Fruit fly (Drosophila melanogaster) whole organism, embryonic: Measurements from ENCODE around the gene Cyp4ac3.

Experiments
- ATbp ChIP-seq: fragments of 200-800 bp; sonication (Bioruptor generic); optimal IDR thresholded peaks from 2 replicates; lab custom pipeline; 2017; ENCODE audit warnings: missing biosample characterization, mild to moderate bottlenecking, missing genetic modification characterization, missing genetic modification reagents
- Ada2b ChIP-seq: fragments of 200-800 bp; sonication (Bioruptor generic); IDR thresholded peaks from 2 replicates; pipeline ENCODE4 v1.3.6; 2022; ENCODE audit warnings: missing biosample characterization, missing genetic modification characterization
- CG10274 ChIP-seq: fragments of 200-800 bp; sonication (Bioruptor generic); optimal IDR thresholded peaks from 3 replicates; lab custom pipeline; 2017; ENCODE audit warnings: missing biosample characterization, mild to moderate bottlenecking, missing genetic modification characterization
- CG11696 ChIP-seq: fragments of 200-800 bp; sonication (Bioruptor generic); IDR thresholded peaks from 2 replicates; pipeline ENCODE4 v1.3.6; 2022; ENCODE audit warnings: missing biosample characterization, missing genetic modification characterization
- CG12155 ChIP-seq: fragments of 200-800 bp; sonication (Bioruptor generic); optimal IDR thresholded peaks from 3 replicates; lab custom pipeline; 2016; ENCODE audit warnings: missing biosample characterization, missing genetic modification characterization
- CG13287 ChIP-seq: fragments of 200-800 bp; sonication (Bioruptor generic); IDR thresholded peaks from 2 replicates; pipeline ENCODE4 v1.3.6; 2022; ENCODE audit warnings: missing biosample characterization, missing genetic modification characterization; ENCODE audit not compliant: partially characterized antibody
- CG14014 ChIP-seq: fragments of 200-800 bp; sonication (Bioruptor generic); IDR thresholded peaks from 2 replicates; pipeline ENCODE4 v1.3.6; 2022; ENCODE audit warnings: missing biosample characterization, missing genetic modification characterization
- CG14050 ChIP-seq: fragments of 200-800 bp; sonication (Bioruptor generic); IDR thresholded peaks from 3 replicates; pipeline ENCODE4 v1.3.6; 2022; ENCODE audit warnings: missing biosample characterization, missing genetic modification characterization
- CG1602 ChIP-seq: fragments of 200-800 bp; sonication (Bioruptor generic); optimal IDR thresholded peaks from 3 replicates; lab custom pipeline; 2016; ENCODE audit warnings: missing biosample characterization, missing genetic modification characterization
- CG1647 ChIP-seq: fragments of 200-800 bp; sonication (Bioruptor generic); optimal IDR thresholded peaks from 3 replicates; lab custom pipeline; 2016; ENCODE audit warnings: missing biosample characterization, missing genetic modification characterization
- CG16813 ChIP-seq: fragments of 200-800 bp; sonication (Bioruptor generic); IDR thresholded peaks from 3 replicates; pipeline ENCODE4 v1.3.6; 2022; ENCODE audit warnings: missing biosample characterization, missing genetic modification characterization; ENCODE audit not compliant: partially characterized antibody
- CG2202 ChIP-seq: fragments of 200-800 bp; sonication (Bioruptor generic); optimal IDR thresholded peaks from 2 replicates; lab custom pipeline; 2018; ENCODE audit warnings: missing biosample characterization, mild to moderate bottlenecking, missing genetic modification characterization
- CG33213 ChIP-seq: fragments of 200-800 bp; sonication (Bioruptor generic); optimal IDR thresholded peaks from 3 replicates; lab custom pipeline; 2016; ENCODE audit warnings: missing biosample characterization, missing genetic modification characterization
- CG42726 ChIP-seq: fragments of 200-800 bp; sonication (Bioruptor generic); IDR thresholded peaks from 2 replicates; pipeline ENCODE4 v1.3.6; 2022; ENCODE audit warnings: missing biosample characterization, missing genetic modification characterization; ENCODE audit not compliant: partially characterized antibody
- CG4820 ChIP-seq: fragments of 200-800 bp; sonication (Bioruptor generic); optimal IDR thresholded peaks from 3 replicates; lab custom pipeline; 2016; ENCODE audit warnings: missing biosample characterization, missing genetic modification characterization
- CG6254 ChIP-seq: fragments of 200-800 bp; sonication (Bioruptor generic); optimal IDR thresholded peaks from 3 replicates; lab custom pipeline; 2017; ENCODE audit warnings: mild to moderate bottlenecking, missing biosample characterization, missing genetic modification reagents, missing genetic modification characterization
- CG6765 ChIP-seq: fragments of 200-800 bp; sonication (Bioruptor generic); optimal IDR thresholded peaks from 3 replicates; lab custom pipeline; 2017; ENCODE audit warnings: missing biosample characterization, mild to moderate bottlenecking, missing genetic modification characterization
- CG8924 ChIP-seq: fragments of 200-800 bp; optimal IDR thresholded peaks from 3 replicates; lab custom pipeline; 2019; ENCODE audit warnings: missing biosample characterization, mild to moderate bottlenecking, missing genetic modification characterization, moderate library complexity
- CkIIα-i1 ChIP-seq: fragments of 200-800 bp; sonication (Bioruptor generic); IDR thresholded peaks from 2 replicates; pipeline ENCODE4 v1.3.6; 2022; ENCODE audit warnings: missing biosample characterization, missing genetic modification characterization
- Doc2 ChIP-seq: fragments of 200-800 bp; sonication (Bioruptor generic); IDR thresholded peaks from 2 replicates; pipeline ENCODE4 v1.3.6; 2022; ENCODE audit warnings: missing biosample characterization, missing genetic modification characterization
- Elba2 ChIP-seq: fragments of 200-800 bp; sonication (Bioruptor generic); optimal IDR thresholded peaks from 3 replicates; lab custom pipeline; 2016; ENCODE audit warnings: missing biosample characterization, missing genetic modification characterization
- Fer2 ChIP-seq: fragments of 200-800 bp; sonication (Bioruptor generic); optimal IDR thresholded peaks from 2 replicates; lab custom pipeline; 2018; ENCODE audit warnings: missing biosample characterization, mild to moderate bottlenecking, missing genetic modification characterization, moderate library complexity
- HHEX ChIP-seq: fragments of 200-800 bp; sonication (Bioruptor generic); optimal IDR thresholded peaks from 3 replicates; lab custom pipeline; 2017; ENCODE audit warnings: missing biosample characterization, mild to moderate bottlenecking, missing genetic modification characterization, missing genetic modification reagents
- HLH4C ChIP-seq: fragments of 200-800 bp; sonication (Bioruptor generic); IDR thresholded peaks from 3 replicates; pipeline ENCODE4 v1.3.6; 2022; ENCODE audit warnings: missing biosample characterization, missing genetic modification characterization; ENCODE audit not compliant: partially characterized antibody
- Lpt ChIP-seq: fragments of >200 bp; optimal IDR thresholded peaks from 2 replicates; lab custom pipeline; 2018; ENCODE audit warnings: missing biosample characterization, missing genetic modification characterization
- NFAT ChIP-seq: fragments of 200-800 bp; sonication (Bioruptor generic); IDR thresholded peaks from 2 replicates; pipeline ENCODE4 v1.3.6; 2022; ENCODE audit warnings: missing biosample characterization, missing genetic modification characterization
- NfI ChIP-seq: fragments of 200-800 bp; sonication (Bioruptor generic); optimal IDR thresholded peaks from 3 replicates; lab custom pipeline; 2018; ENCODE audit warnings: missing biosample characterization, mild to moderate bottlenecking, missing genetic modification characterization, moderate library complexity
- PHDP ChIP-seq: fragments of 200-800 bp; sonication (Bioruptor generic); optimal IDR thresholded peaks from 3 replicates; lab custom pipeline; 2018; ENCODE audit warnings: missing biosample characterization, mild to moderate bottlenecking, missing genetic modification characterization, moderate library complexity
- Spps ChIP-seq: fragments of 200-800 bp; sonication (Bioruptor generic); optimal IDR thresholded peaks from 2 replicates; lab custom pipeline; 2018; ENCODE audit warnings: missing biosample characterization, mild to moderate bottlenecking, missing genetic modification characterization
- Ssrp ChIP-seq: fragments of 200-800 bp; sonication (Bioruptor generic); optimal IDR thresholded peaks from 2 replicates; lab custom pipeline; 2018; ENCODE audit warnings: missing biosample characterization, mild to moderate bottlenecking, missing genetic modification characterization, moderate library complexity
- Tbp ChIP-seq: fragments of >200 bp; optimal IDR thresholded peaks from 2 replicates; lab custom pipeline; 2018; ENCODE audit warnings: missing biosample characterization, missing genetic modification characterization
- Xrp1 ChIP-seq: fragments of 200-800 bp; sonication (Bioruptor generic); IDR thresholded peaks from 2 replicates; pipeline ENCODE4 v1.3.6; 2022; ENCODE audit warnings: missing biosample characterization, missing genetic modification characterization
- ato ChIP-seq: fragments of 200-800 bp; sonication (Bioruptor generic); IDR thresholded peaks from 2 replicates; pipeline ENCODE4 v1.3.6; 2022; ENCODE audit warnings: missing biosample characterization, missing genetic modification characterization; ENCODE audit not compliant: partially characterized antibody
- cas ChIP-seq: fragments of 200-800 bp; sonication (Bioruptor generic); IDR thresholded peaks from 2 replicates; pipeline ENCODE4 v1.3.6; 2022; ENCODE audit warnings: missing biosample characterization, missing genetic modification characterization
- crol ChIP-seq: fragments of 200-800 bp; sonication (Bioruptor generic); IDR thresholded peaks from 2 replicates; pipeline ENCODE4 v1.3.6; 2022; ENCODE audit warnings: missing biosample characterization, missing genetic modification characterization
- cwo ChIP-seq: fragments of 200-800 bp; sonication (Bioruptor generic); optimal IDR thresholded peaks from 3 replicates; lab custom pipeline; 2017; ENCODE audit warnings: missing biosample characterization, missing genetic modification characterization, mild to moderate bottlenecking, moderate library complexity, missing genetic modification reagents
- exex ChIP-seq: fragments of 200-800 bp; sonication (Bioruptor generic); optimal IDR thresholded peaks from 4 replicates; lab custom pipeline; 2018; ENCODE audit warnings: missing biosample characterization, mild to moderate bottlenecking, missing genetic modification characterization, moderate library complexity
- grau ChIP-seq: fragments of 200-800 bp; optimal IDR thresholded peaks from 3 replicates; lab custom pipeline; 2019; ENCODE audit warnings: missing biosample characterization, mild to moderate bottlenecking, missing genetic modification characterization, moderate library complexity
- hb ChIP-seq: fragments of 200-800 bp; sonication (Bioruptor generic); IDR thresholded peaks from 3 replicates; pipeline ENCODE4 v1.3.6; 2022; ENCODE audit warnings: missing biosample characterization, missing genetic modification characterization; ENCODE audit not compliant: partially characterized antibody
- jumu ChIP-seq: fragments of 200-800 bp; sonication (Bioruptor generic); optimal IDR thresholded peaks from 3 replicates; lab custom pipeline; 2016; ENCODE audit warnings: missing biosample characterization, missing genetic modification characterization
- klu ChIP-seq: fragments of 200-800 bp; sonication (Bioruptor generic); IDR thresholded peaks from 2 replicates; pipeline ENCODE4 v1.3.6; 2022; ENCODE audit warnings: missing biosample characterization, missing genetic modification characterization
- nerfin-1 ChIP-seq: fragments of 200-800 bp; sonication (Bioruptor generic); optimal IDR thresholded peaks from 3 replicates; lab custom pipeline; 2019; ENCODE audit warnings: missing biosample characterization, mild to moderate bottlenecking, missing genetic modification characterization, moderate library complexity
- nom ChIP-seq: fragments of 200-800 bp; sonication (Bioruptor generic); optimal IDR thresholded peaks from 2 replicates; lab custom pipeline; 2017; ENCODE audit warnings: missing biosample characterization, missing genetic modification characterization, mild to moderate bottlenecking, moderate library complexity, missing genetic modification reagents
- phol ChIP-seq: fragments of 200-800 bp; sonication (Bioruptor generic); optimal IDR thresholded peaks from 3 replicates; lab custom pipeline; 2018; ENCODE audit warnings: missing biosample characterization, mild to moderate bottlenecking, missing genetic modification characterization, moderate library complexity
- pzg ChIP-seq: fragments of 200-800 bp; sonication (Bioruptor generic); optimal IDR thresholded peaks from 3 replicates; lab custom pipeline; 2018; ENCODE audit warnings: missing biosample characterization, mild to moderate bottlenecking, missing genetic modification characterization, moderate library complexity
- row ChIP-seq: fragments of 200-800 bp; sonication (Bioruptor generic); IDR thresholded peaks from 3 replicates; pipeline ENCODE4 v1.3.6; 2022; ENCODE audit warnings: missing biosample characterization, missing genetic modification characterization
- sr ChIP-seq: fragments of 200-800 bp; sonication (Bioruptor generic); IDR thresholded peaks from 3 replicates; pipeline ENCODE4 v1.3.6; 2022; ENCODE audit warnings: missing biosample characterization, missing genetic modification characterization
- ssp ChIP-seq: fragments of 200-800 bp; sonication (Bioruptor generic); IDR thresholded peaks from 2 replicates; pipeline ENCODE4 v1.3.6; 2022; ENCODE audit warnings: missing biosample characterization, missing genetic modification characterization
- stwl ChIP-seq: fragments of 200-800 bp; sonication (Bioruptor generic); optimal IDR thresholded peaks from 3 replicates; lab custom pipeline; 2018; ENCODE audit warnings: missing biosample characterization, mild to moderate bottlenecking, missing genetic modification characterization, moderate library complexity
- unc-4 ChIP-seq: fragments of 200-800 bp; sonication (Bioruptor generic); IDR thresholded peaks from 2 replicates; pipeline ENCODE4 v1.3.6; 2022; ENCODE audit warnings: missing biosample characterization, missing genetic modification characterization; ENCODE audit not compliant: partially characterized antibody
- wdn ChIP-seq: fragments of 200-800 bp; sonication (Bioruptor generic); IDR thresholded peaks from 2 replicates; pipeline ENCODE4 v1.3.6; 2022; ENCODE audit warnings: missing biosample characterization, missing genetic modification characterization

Gene Cyp4ac3

DNA sequence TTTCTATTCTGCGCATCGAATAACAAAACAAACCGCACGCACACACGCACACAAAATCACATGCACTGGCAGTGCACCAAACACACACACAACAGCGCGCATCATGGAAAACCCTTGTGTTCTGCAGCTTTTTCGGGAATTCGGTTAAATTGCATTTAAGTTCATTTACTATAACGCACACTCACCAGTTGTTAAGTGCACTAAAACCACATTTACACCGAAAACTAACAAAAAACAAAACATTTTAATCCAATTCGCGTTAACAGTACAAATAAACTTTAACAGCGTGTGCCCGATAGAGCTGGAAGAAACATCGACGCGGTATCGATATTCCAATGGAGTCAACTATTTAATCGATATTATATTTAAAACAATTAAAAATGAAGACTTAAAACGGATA lies 2.8 kb downstream of the Cyp4ac3 start, which contains the start of gene tkv (continued):
- TF ChIP-seq row (GFP tag; lab: Robert Waterston, UW) (peak; percentile 7; the same call in 1 of the 3 replicates), Xrp1 (GFP tag; lab: Robert Waterston, UW) (no peak), Ada2b (GFP tag; lab: Robert Waterston, UW) (no peak), wdn (GFP tag; lab: Robert Waterston, UW) (no peak), pzg (peak; percentile 47), CG11696 (no peak), HHEX (no peak), CG10274 (GFP tag; lab: Kevin White, UChicago) (no peak), klu (no peak), hb (GFP tag; lab: Robert Waterston, UW) (peak; percentile 59; the same call in 2 of the 3 replicates), CG6765 (GFP tag; lab: Kevin White, UChicago) (no peak), jumu (GFP tag; lab: Kevin White, UChicago) (no peak), cwo (GFP tag; lab: Kevin White, UChicago) (no peak), HLH4C (GFP tag; lab: Robert Waterston, UW) (peak; percentile 63), CG1647 (GFP tag; lab: Kevin White, UChicago) (no peak), CG14050 (GFP tag; lab: Robert Waterston, UW) (no peak), CG1602 (no peak), CG12155 (GFP tag; lab: Kevin White, UChicago) (no peak), nerfin-1 (tag; lab: Kevin White, UChicago) (no peak), CG4820 (GFP tag; lab: Kevin White, UChicago) (no peak), CG14014 (GFP tag; lab: Robert Waterston, UW) (peak; percentile 10; the same call in 1 of the 2 replicates), Elba2 (no peak), PHDP (tag; lab: Kevin White, UChicago) (no peak), NfI (GFP tag; lab: Kevin White, UChicago) (no peak), CG6254 (GFP tag; lab: Kevin White, UChicago) (no peak), ATbp (GFP tag; lab: Kevin White, UChicago) (no peak), unc-4 (GFP tag; lab: Robert Waterston, UW) (peak; percentile 82), stwl (tag; lab: Kevin White, UChicago) (peak; percentile 46), ato (GFP tag; lab: Robert Waterston, UW) (peak; percentile 57; the same call in 1 of the 2 replicates), Lpt (GFP tag; lab: Kevin White, UChicago) (no peak), Fer2 (tag; lab: Kevin White, UChicago) (no peak), nom (GFP tag; lab: Kevin White, UChicago) (no peak), Ssrp (tag; lab: Kevin White, UChicago) (no peak), sr (no peak), cas (no peak), CG33213 (GFP tag; lab: Kevin White, UChicago) (no peak), Doc2 (no peak), phol (tag; lab: Kevin White, UChicago) (peak; percentile 15), CG8924 (tag; lab: Kevin White, UChicago) (no peak), CkIIα-i1 (no peak), NFAT (GFP tag; lab: Robert Waterston, UW) (no peak), CG16813 (GFP tag; lab: Robert Waterston, UW) (peak; percentile 77), CG13287 (GFP tag; lab: Robert Waterston, UW) (peak; percentile 85), CG2202 (tag; lab: Kevin White, UChicago) (no peak), CG42726 (GFP tag; lab: Robert Waterston, UW) (peak; percentile 78), Tbp (no peak), ssp (no peak), grau (tag; lab: Kevin White, UChicago) (no peak), Spps (tag; lab: Kevin White, UChicago) (no peak), crol (no peak), exex (peak; percentile 35)
